Worm (Caenorhabditis elegans): ENCODE data around the gene F42H10.3.

ce11 chrIII:8439312-8439711 is 44.6 kb upstream of the F42H10.3 start, which contains the start of gene pqn-96:
- TF ChIP-seq klf-2 (GFP tag; conservative IDR thresholded peaks at IDR 0.05), result no peak
- TF ChIP-seq ref-1 (GFP tag; conservative IDR thresholded peaks at IDR 0.05), result no peak
- no peak for TF ChIP-seq flt-1 (GFP tag; IDR thresholded peaks at IDR 0.05)
- TF ChIP-seq ztf-23 (GFP tag; IDR thresholded peaks at IDR 0.05), result no peak
- no peak for TF ChIP-seq T22C8.4 (GFP tag; IDR thresholded peaks at IDR 0.05)
- TF ChIP-seq ztf-29 (GFP tag; IDR thresholded peaks at IDR 0.05), result no peak

Measured in whole organism, midembryonic.